Comparison of ENCODE assay signal across 2 fruit fly cellular contexts in the genomic region with DNA sequence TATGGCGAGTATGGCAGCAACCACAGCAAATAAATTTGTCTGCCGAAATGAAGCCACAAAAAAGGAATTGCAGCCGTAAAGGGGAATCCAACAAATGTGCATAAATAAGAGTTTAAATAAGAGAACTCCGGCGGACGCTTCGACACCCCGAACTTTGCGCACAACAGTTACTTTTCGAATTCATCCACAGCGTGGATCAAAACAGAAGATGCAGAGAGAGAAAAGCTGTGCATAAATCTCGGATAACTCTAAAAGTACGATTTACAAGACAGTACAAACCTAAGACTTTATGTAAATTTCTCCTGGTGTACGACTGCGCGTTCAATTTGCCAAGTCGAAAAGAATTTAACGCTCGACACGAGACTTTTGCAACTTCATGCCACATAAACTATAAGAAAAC.
TF ChIP-seq lines count a peak whose summit lies in the region.

No protein-coding gene starts in this region.

TF ChIP-seq in whole organism, prepupa, 60 proteins besides CTCF, POLR2A, EP300 and RAD21:
- TF ChIP-seq Eip75B (GFP tag; optimal IDR thresholded peaks at IDR 0.05; lab: Kevin White, UChicago) (peak; percentile 15), CG31627 (GFP tag; optimal IDR thresholded peaks at IDR 0.05; lab: Kevin White, UChicago) (peak; percentile 0), Sox102F (GFP tag; optimal IDR thresholded peaks at IDR 0.05; lab: Kevin White, UChicago) (peak; percentile 47), fd85E (GFP tag; optimal IDR thresholded peaks at IDR 0.05; lab: Kevin White, UChicago) (no peak), vri (GFP tag; optimal IDR thresholded peaks at IDR 0.05; lab: Kevin White, UChicago) (no peak), ss (GFP tag; optimal IDR thresholded peaks at IDR 0.05; lab: Kevin White, UChicago) (no peak), OdsH (GFP tag; optimal IDR thresholded peaks at IDR 0.05; lab: Kevin White, UChicago) (no peak), CG32006 (GFP tag; optimal IDR thresholded peaks at IDR 0.05; lab: Kevin White, UChicago) (no peak), Hr39 (GFP tag; optimal IDR thresholded peaks at IDR 0.05; lab: Kevin White, UChicago) (peak; percentile 19), svp (GFP tag; lab: Kevin White, UChicago) (peak; percentile 56), topi (GFP tag; optimal IDR thresholded peaks at IDR 0.05; lab: Kevin White, UChicago) (peak; percentile 47), CG10631 (GFP tag; optimal IDR thresholded peaks at IDR 0.05; lab: Kevin White, UChicago) (no peak), cyc (GFP tag; optimal IDR thresholded peaks at IDR 0.05; lab: Kevin White, UChicago) (peak; percentile 38), CG3919 (GFP tag; optimal IDR thresholded peaks at IDR 0.05; lab: Kevin White, UChicago) (peak; percentile 22), Smox (GFP tag; optimal IDR thresholded peaks at IDR 0.05; lab: Kevin White, UChicago) (peak; percentile 19), Ets96B (tag; optimal IDR thresholded peaks at IDR 0.05; lab: Kevin White, UChicago) (no peak), lz (GFP tag; optimal IDR thresholded peaks at IDR 0.05; lab: Kevin White, UChicago) (peak; percentile 32), achi (GFP tag; optimal IDR thresholded peaks at IDR 0.05; lab: Kevin White, UChicago) (peak; percentile 7), Met (GFP tag; optimal IDR thresholded peaks at IDR 0.05; lab: Kevin White, UChicago) (peak; percentile 47), pdm3 (GFP tag; optimal IDR thresholded peaks at IDR 0.05; lab: Kevin White, UChicago) (no peak), esn (GFP tag; optimal IDR thresholded peaks at IDR 0.05; lab: Kevin White, UChicago) (peak; percentile 57), Eip78C (GFP tag; lab: Kevin White, UChicago) (peak; percentile 70)

TF ChIP-seq in whole organism, wandering third instar larva, 38 proteins besides CTCF, POLR2A, EP300 and RAD21:
- TF ChIP-seq psq (GFP tag; optimal IDR thresholded peaks at IDR 0.05; lab: Kevin White, UChicago) (no peak), ey (GFP tag; optimal IDR thresholded peaks at IDR 0.05; lab: Kevin White, UChicago) (no peak), Sp1 (GFP tag; optimal IDR thresholded peaks at IDR 0.05; lab: Kevin White, UChicago) (no peak), rgr (GFP tag; optimal IDR thresholded peaks at IDR 0.05; lab: Kevin White, UChicago) (no peak), HLH106 (tag; optimal IDR thresholded peaks at IDR 0.05; lab: Kevin White, UChicago) (peak; percentile 24), fru (GFP tag; optimal IDR thresholded peaks at IDR 0.05; lab: Kevin White, UChicago) (peak; percentile 17), Hr83 (GFP tag; optimal IDR thresholded peaks at IDR 0.05; lab: Kevin White, UChicago; ENCODE audit: poor library complexity, severe bottlenecking) (no peak), Rel (GFP tag; optimal IDR thresholded peaks at IDR 0.05; lab: Kevin White, UChicago) (no peak), Rel (tag; optimal IDR thresholded peaks at IDR 0.05; lab: Kevin White, UChicago) (peak; percentile 16), Myc (optimal IDR thresholded peaks at IDR 0.05; lab: Kevin White, UChicago) (no peak), woc (GFP tag; optimal IDR thresholded peaks at IDR 0.05; lab: Kevin White, UChicago) (peak; percentile 12), Jra (GFP tag; optimal IDR thresholded peaks at IDR 0.05; lab: Kevin White, UChicago) (no peak), foxo (GFP tag; optimal IDR thresholded peaks at IDR 0.05; lab: Kevin White, UChicago) (peak in 1 of 2 experiments; percentile 31), CG32264 (GFP tag; optimal IDR thresholded peaks at IDR 0.05; lab: Kevin White, UChicago) (no peak), sv (GFP tag; optimal IDR thresholded peaks at IDR 0.05; lab: Kevin White, UChicago) (no peak), OdsH (GFP tag; optimal IDR thresholded peaks at IDR 0.05; lab: Kevin White, UChicago) (no peak), tai (GFP tag; optimal IDR thresholded peaks at IDR 0.05; lab: Kevin White, UChicago) (no peak), Dfd (GFP tag; optimal IDR thresholded peaks at IDR 0.05; lab: Kevin White, UChicago) (no peak), jim (GFP tag; optimal IDR thresholded peaks at IDR 0.05; lab: Kevin White, UChicago) (no peak), Hr78 (GFP tag; optimal IDR thresholded peaks at IDR 0.05; lab: Kevin White, UChicago) (no peak)
